Worm (Caenorhabditis elegans) whole organism, L1 larva: Measurements from ENCODE around the gene his-32.

Experiments
- C34B4.2 ChIP-seq: sonication (generic microtip); optimal IDR thresholded peaks from 2 replicates; lab custom pipeline; 2017; ENCODE audit warnings: mild to moderate bottlenecking, missing genetic modification characterization, missing compliant biosample characterization
- F16B12.6 ChIP-seq: fragments of 150-350 bp; optimal IDR thresholded peaks from 2 replicates; lab custom pipeline; 2014; ENCODE audit warnings: missing biosample characterization, missing genetic modification characterization
- Y116A8C.19 ChIP-seq: sonication (generic microtip); optimal IDR thresholded peaks from 2 replicates; lab custom pipeline; 2016; ENCODE audit warnings: missing compliant biosample characterization, missing genetic modification characterization, borderline replicate concordance
- alr-1 ChIP-seq: fragments of 200-800 bp; sonication (Bioruptor generic); optimal IDR thresholded peaks from 2 replicates; lab custom pipeline; 2018; ENCODE audit warnings: borderline replicate concordance, mild to moderate bottlenecking, missing genetic modification characterization, missing compliant biosample characterization
- aly-2 ChIP-seq: fragments of 150-350 bp; optimal IDR thresholded peaks from 2 replicates; lab custom pipeline; 2014; ENCODE audit warnings: missing biosample characterization, missing genetic modification characterization
- blmp-1 ChIP-seq: fragments of 150-350 bp; optimal IDR thresholded peaks from 2 replicates; lab custom pipeline; 2014; ENCODE audit warnings: missing biosample characterization, missing genetic modification characterization
- ceh-63 ChIP-seq: fragments of 200-800 bp; sonication (Bioruptor generic); optimal IDR thresholded peaks from 2 replicates; lab custom pipeline; 2018; ENCODE audit warnings: mild to moderate bottlenecking, missing genetic modification characterization, missing compliant biosample characterization
- ceh-82 ChIP-seq, 3 experiments: fragments of 150-350 bp in 1 of 3; sonication (generic microtip) in 2 of 3; optimal IDR thresholded peaks; 2 replicates each; lab custom pipeline; 2014 to 2017; ENCODE audit warnings: missing biosample characterization in 3 of 3, missing genetic modification characterization in 3 of 3
- ceh-88 ChIP-seq: fragments of 200-800 bp; sonication (Bioruptor generic); IDR thresholded peaks from 2 replicates; pipeline ENCODE4 v1.3.6; 2022; ENCODE audit warnings: missing genetic modification characterization, missing compliant biosample characterization
- ceh-90 ChIP-seq: sonication (generic microtip); optimal IDR thresholded peaks from 2 replicates; lab custom pipeline; 2016; ENCODE audit warnings: missing genetic modification characterization, missing compliant biosample characterization
- ces-1 ChIP-seq: fragments of 150-350 bp; optimal IDR thresholded peaks from 2 replicates; lab custom pipeline; 2014; ENCODE audit warnings: missing biosample characterization, missing genetic modification reagents, missing genetic modification characterization
- efl-1 ChIP-seq, 4 experiments: fragments of 150-350 bp; optimal IDR thresholded peaks in 3 of 4; peaks in 1 of 4; 1 replicate in 1 of 4; 2 replicates in 3 of 4; lab custom pipeline; 2014; ENCODE audit warnings: missing biosample characterization in 2 of 4, missing genetic modification characterization in 2 of 4, missing genetic modification reagents in 2 of 4
- efl-3 ChIP-seq: fragments of 200-800 bp; sonication (Bioruptor generic); optimal IDR thresholded peaks from 2 replicates; lab custom pipeline; 2018; ENCODE audit warnings: mild to moderate bottlenecking, missing genetic modification characterization, missing compliant biosample characterization
- egl-13 ChIP-seq: sonication (generic microtip); optimal IDR thresholded peaks from 2 replicates; lab custom pipeline; 2016; ENCODE audit warnings: missing genotype, missing genetic modification reagents, missing genetic modification characterization, missing compliant biosample characterization
- egl-27 ChIP-seq, 2 experiments: fragments of 150-350 bp in 1 of 2; sonication (generic microtip); optimal IDR thresholded peaks; 3 replicates each; lab custom pipeline; 2017 to 2018; ENCODE audit warnings: missing biosample characterization in 2 of 2, missing genetic modification characterization in 2 of 2, missing genetic modification reagents in 2 of 2
- elt-2 ChIP-seq: sonication (generic microtip); optimal IDR thresholded peaks from 2 replicates; lab custom pipeline; 2016; ENCODE audit warnings: missing genetic modification characterization, mild to moderate bottlenecking, inconsistent platforms, missing compliant biosample characterization, missing genetic modification reagents
- ets-5 ChIP-seq: fragments of 200-800 bp; sonication (Bioruptor generic); IDR thresholded peaks from 2 replicates; pipeline ENCODE4 v1.3.6; 2022; ENCODE audit warnings: missing genetic modification characterization, missing compliant biosample characterization
- fkh-8 ChIP-seq: sonication (generic microtip); optimal IDR thresholded peaks from 2 replicates; lab custom pipeline; 2016; ENCODE audit warnings: mild to moderate bottlenecking, missing genetic modification characterization, missing compliant biosample characterization
- fos-1 ChIP-seq: fragments of 150-350 bp; optimal IDR thresholded peaks from 2 replicates; lab custom pipeline; 2014; ENCODE audit warnings: missing biosample characterization, missing genetic modification characterization
- hlh-17 ChIP-seq: fragments of 200-800 bp; sonication (Bioruptor generic); optimal IDR thresholded peaks from 2 replicates; lab custom pipeline; 2018; ENCODE audit warnings: missing genetic modification characterization, mild to moderate bottlenecking, missing compliant biosample characterization, moderate library complexity, borderline replicate concordance
- hlh-4 ChIP-seq: sonication (generic microtip); optimal IDR thresholded peaks from 2 replicates; lab custom pipeline; 2016; ENCODE audit warnings: mild to moderate bottlenecking, missing genetic modification characterization, missing compliant biosample characterization
- hpl-2 ChIP-seq: fragments of 150-350 bp; optimal IDR thresholded peaks from 2 replicates; lab custom pipeline; 2014; ENCODE audit warnings: missing biosample characterization, missing genetic modification reagents, missing genetic modification characterization
- lin-13 ChIP-seq: fragments of 150-350 bp; optimal IDR thresholded peaks from 2 replicates; lab custom pipeline; 2014; ENCODE audit warnings: missing biosample characterization, missing genetic modification reagents, missing genetic modification characterization
- lin-35 ChIP-seq, 2 experiments: fragments of 150-350 bp; optimal IDR thresholded peaks; 2 replicates each; lab custom pipeline; 2014; ENCODE audit warnings: missing biosample characterization in 2 of 2, missing genetic modification characterization in 2 of 2, missing genetic modification reagents in 2 of 2
- lin-39 ChIP-seq: fragments of 150-350 bp; optimal IDR thresholded peaks from 2 replicates; lab custom pipeline; 2014; ENCODE audit warnings: missing biosample characterization, missing genetic modification reagents, missing genetic modification characterization
- lsy-2 ChIP-seq, 2 experiments: fragments of 150-350 bp; optimal IDR thresholded peaks; 2 replicates each; lab custom pipeline; 2014; ENCODE audit warnings: missing biosample characterization in 2 of 2, missing genetic modification characterization in 2 of 2
- mab-9 ChIP-seq: fragments of 200-800 bp; sonication (Bioruptor generic); IDR thresholded peaks from 2 replicates; pipeline ENCODE4 v1.3.6; 2022; ENCODE audit warnings: missing genetic modification reagents, missing genetic modification characterization, missing compliant biosample characterization
- nhr-11 ChIP-seq: fragments of 150-350 bp; optimal IDR thresholded peaks from 2 replicates; lab custom pipeline; 2014; ENCODE audit warnings: missing biosample characterization, missing genetic modification characterization
- nhr-12 ChIP-seq: sonication (generic microtip); optimal IDR thresholded peaks from 2 replicates; lab custom pipeline; 2017; ENCODE audit warnings: missing biosample characterization, missing genetic modification characterization
- nhr-19 ChIP-seq: fragments of 200-800 bp; sonication (Bioruptor generic); conservative IDR thresholded peaks from 2 replicates; pipeline ENCODE4 v1.3.6; 2022; ENCODE audit warnings: missing genetic modification characterization, missing compliant biosample characterization
- nhr-20 ChIP-seq: sonication (generic microtip); optimal IDR thresholded peaks from 2 replicates; lab custom pipeline; 2016; ENCODE audit warnings: mild to moderate bottlenecking, missing genetic modification characterization, missing compliant biosample characterization
- nhr-237 ChIP-seq: fragments of 150-350 bp; optimal IDR thresholded peaks from 2 replicates; lab custom pipeline; 2014; ENCODE audit warnings: missing biosample characterization, missing genetic modification characterization
- nhr-28 ChIP-seq: fragments of 150-350 bp; optimal IDR thresholded peaks from 2 replicates; lab custom pipeline; 2014; ENCODE audit warnings: missing biosample characterization, missing genetic modification characterization
- nhr-71 ChIP-seq: sonication (generic microtip); optimal IDR thresholded peaks from 2 replicates; lab custom pipeline; 2016; ENCODE audit warnings: mild to moderate bottlenecking, missing genetic modification characterization, moderate library complexity, missing compliant biosample characterization
- nhr-76 ChIP-seq: sonication (generic microtip); optimal IDR thresholded peaks from 2 replicates; lab custom pipeline; 2017; ENCODE audit warnings: missing biosample characterization, missing genetic modification characterization
- nhr-77 ChIP-seq: fragments of 150-350 bp; optimal IDR thresholded peaks from 2 replicates; lab custom pipeline; 2014; ENCODE audit warnings: missing biosample characterization, missing genetic modification characterization
- nhr-84 ChIP-seq: sonication (generic microtip); optimal IDR thresholded peaks from 2 replicates; lab custom pipeline; 2017; ENCODE audit warnings: missing biosample characterization, missing genetic modification characterization
- nhr-85 ChIP-seq: sonication (generic microtip); peaks from one replicate; lab custom pipeline; 2016; ENCODE audit warnings: missing genetic modification characterization, inconsistent platforms, missing compliant biosample characterization
- pag-3 ChIP-seq: sonication (generic microtip); optimal IDR thresholded peaks from 2 replicates; lab custom pipeline; 2017; ENCODE audit warnings: missing genetic modification characterization, mild to moderate bottlenecking, missing compliant biosample characterization, antibody characterized with exemption, borderline replicate concordance; ENCODE audit not compliant: insufficient read depth
- pax-3 ChIP-seq: fragments of 200-800 bp; sonication (Bioruptor generic); optimal IDR thresholded peaks from 2 replicates; lab custom pipeline; 2018; ENCODE audit warnings: mild to moderate bottlenecking, missing genetic modification characterization, moderate library complexity, missing compliant biosample characterization
- pqm-1 ChIP-seq: sonication (generic microtip); optimal IDR thresholded peaks from 3 replicates; lab custom pipeline; 2017; ENCODE audit warnings: missing biosample characterization, missing genetic modification characterization
- rnt-1 ChIP-seq: sonication (generic microtip); optimal IDR thresholded peaks from 2 replicates; lab custom pipeline; 2016; ENCODE audit warnings: mild to moderate bottlenecking, missing genetic modification characterization, moderate library complexity, missing compliant biosample characterization
- snpc-4 ChIP-seq: fragments of 150-350 bp; optimal IDR thresholded peaks from 2 replicates; lab custom pipeline; 2014; ENCODE audit warnings: missing biosample characterization, missing genetic modification characterization
- snu-23 ChIP-seq: sonication (generic microtip); optimal IDR thresholded peaks from 2 replicates; lab custom pipeline; 2016; ENCODE audit warnings: missing genetic modification characterization, missing compliant biosample characterization
- sptf-1 ChIP-seq: fragments of 150-350 bp; optimal IDR thresholded peaks from 2 replicates; lab custom pipeline; 2014; ENCODE audit warnings: missing biosample characterization, missing genetic modification characterization
- tbx-2 ChIP-seq: sonication (generic microtip); optimal IDR thresholded peaks from 2 replicates; lab custom pipeline; 2016; ENCODE audit warnings: missing genetic modification characterization, missing compliant biosample characterization
- tlp-1 ChIP-seq: fragments of 150-350 bp; optimal IDR thresholded peaks from 2 replicates; lab custom pipeline; 2014; ENCODE audit warnings: missing biosample characterization, missing genetic modification characterization
- unc-130 ChIP-seq: fragments of 150-350 bp; optimal IDR thresholded peaks from 2 replicates; lab custom pipeline; 2017; ENCODE audit warnings: missing biosample characterization, missing genetic modification characterization, inconsistent platforms
- unc-30 ChIP-seq: sonication (generic microtip); optimal IDR thresholded peaks from 2 replicates; lab custom pipeline; 2017; ENCODE audit warnings: missing biosample characterization, missing genetic modification characterization
- unc-62 ChIP-seq: fragments of 150-350 bp; optimal IDR thresholded peaks from 2 replicates; lab custom pipeline; 2014; ENCODE audit warnings: missing biosample characterization, missing genetic modification reagents, missing genetic modification characterization
- unc-86 ChIP-seq: sonication (generic microtip); optimal IDR thresholded peaks from 2 replicates; lab custom pipeline; 2016; ENCODE audit warnings: missing genetic modification characterization, missing compliant biosample characterization
- zip-4 ChIP-seq: fragments of 200-800 bp; sonication (Bioruptor generic); optimal IDR thresholded peaks from 2 replicates; lab custom pipeline; 2018; ENCODE audit warnings: mild to moderate bottlenecking, missing genetic modification characterization, moderate library complexity, missing compliant biosample characterization
- ztf-4 ChIP-seq: fragments of 150-350 bp; optimal IDR thresholded peaks from 2 replicates; lab custom pipeline; 2014; ENCODE audit warnings: missing biosample characterization, missing genetic modification characterization

The his-32 gene

ce11 chrIV:8379278-8379677 is 45.2 kb downstream of the his-32 start, which contains the start of gene nap-1 (continued):
- TF ChIP-seq nhr-237 (tag; lab: Kevin White, UChicago) = peak; percentile 15
- TF ChIP-seq mab-9 = no peak
- TF ChIP-seq nhr-76 (tag; lab: Kevin White, UChicago) = no peak
- peak; percentile 41 for TF ChIP-seq pqm-1 (tag; lab: Kevin White, UChicago)
- no peak for TF ChIP-seq ceh-90 (tag; lab: Kevin White, UChicago)
- TF ChIP-seq rnt-1 (tag; lab: Kevin White, UChicago) = peak; percentile 78
- peak; percentile 85 for TF ChIP-seq nhr-71
- TF ChIP-seq unc-130 (tag; lab: Kevin White, UChicago) = peak; percentile 85
- peak; percentile 76 for TF ChIP-seq nhr-19
- TF ChIP-seq lin-35 (GFP tag; optimal IDR thresholded peaks at IDR 0.05; lab: Kevin White, UChicago) = peak; percentile 77 to 85
- TF ChIP-seq ets-5 (GFP tag; lab: Robert Waterston, UW) = no peak
- peak; percentile 58 for TF ChIP-seq unc-86 (tag; lab: Kevin White, UChicago)
- TF ChIP-seq Y116A8C.19 (tag; lab: Kevin White, UChicago) = no peak
- TF ChIP-seq nhr-20 (tag; lab: Kevin White, UChicago) = peak; percentile 79
- TF ChIP-seq egl-27 (tag; optimal IDR thresholded peaks at IDR 0.05; lab: Kevin White, UChicago) = peak in 1 of 2 experiments; percentile 9
- no peak for TF ChIP-seq nhr-84 (tag; lab: Kevin White, UChicago)
- TF ChIP-seq hpl-2 (GFP tag; lab: Kevin White, UChicago) = no peak
- TF ChIP-seq tlp-1 = no peak
- TF ChIP-seq ceh-88 (GFP tag; lab: Robert Waterston, UW) = no peak; the same call in 1 of the 2 replicates
- peak; percentile 66 for TF ChIP-seq tbx-2 (tag; lab: Kevin White, UChicago)
- TF ChIP-seq nhr-85 = peak; percentile 71
- peak; percentile 47 for TF ChIP-seq F16B12.6
- no peak for TF ChIP-seq pag-3 (tag; lab: Kevin White, UChicago)
- TF ChIP-seq aly-2 = no peak
- TF ChIP-seq lsy-2 (tag; optimal IDR thresholded peaks at IDR 0.05; lab: Kevin White, UChicago) = peak; percentile 84 to 93
- peak; percentile 61 for TF ChIP-seq nhr-77 (tag; lab: Kevin White, UChicago)
- TF ChIP-seq lin-39 (tag; lab: Kevin White, UChicago) = no peak
- no peak for TF ChIP-seq ztf-4 (tag; lab: Kevin White, UChicago)
- peak; percentile 23 for TF ChIP-seq egl-13
- TF ChIP-seq alr-1 (tag; lab: Kevin White, UChicago) = no peak
- TF ChIP-seq fos-1 (tag; lab: Kevin White, UChicago) = peak; percentile 45
- TF ChIP-seq snpc-4 (tag; lab: Kevin White, UChicago) = peak; percentile 52
- peak; percentile 81 for TF ChIP-seq lin-13 (GFP tag; lab: Kevin White, UChicago)
- TF ChIP-seq hlh-4 (tag; lab: Kevin White, UChicago) = no peak
- TF ChIP-seq unc-30 = no peak
- no peak for TF ChIP-seq hlh-17 (GFP tag; lab: Kevin White, UChicago)
- peak; percentile 77 for TF ChIP-seq blmp-1 (tag; lab: Kevin White, UChicago)
- TF ChIP-seq zip-4 = no peak
- no peak for TF ChIP-seq unc-62 (GFP tag; lab: Kevin White, UChicago)
- no peak for TF ChIP-seq efl-3
- no peak for TF ChIP-seq nhr-28
- TF ChIP-seq sptf-1 = no peak
- TF ChIP-seq efl-1 (optimal IDR thresholded peaks at IDR 0.05; lab: Kevin White, UChicago) = peak; percentile 81
- TF ChIP-seq efl-1 (GFP tag; optimal IDR thresholded peaks at IDR 0.05 in 1 of 2; lab: Kevin White, UChicago) = peak; percentile 70 to 97
- no peak for TF ChIP-seq ces-1 (GFP tag; lab: Kevin White, UChicago)
- TF ChIP-seq C34B4.2 (tag; lab: Kevin White, UChicago) = no peak
- peak; percentile 87 for TF ChIP-seq snu-23
- peak; percentile 65 to 86 (median 78) for TF ChIP-seq ceh-82 (tag; optimal IDR thresholded peaks at IDR 0.05; lab: Kevin White, UChicago)
- TF ChIP-seq nhr-11 (tag; lab: Kevin White, UChicago) = no peak
- TF ChIP-seq fkh-8 (tag; lab: Kevin White, UChicago) = peak; percentile 69
- peak; percentile 23 for TF ChIP-seq elt-2 (tag; lab: Kevin White, UChicago)
- TF ChIP-seq pax-3 = no peak
- no peak for TF ChIP-seq nhr-12 (tag; lab: Kevin White, UChicago)
- TF ChIP-seq ceh-63 (GFP tag; lab: Kevin White, UChicago) = no peak
